Worm (Caenorhabditis elegans) whole organism, midembryonic: ENCODE results near the gene nhr-154.

Experiments used
- T22C8.4 ChIP-seq: fragments of 200-800 bp; sonication (Bioruptor generic); IDR thresholded peaks from 2 replicates; pipeline ENCODE4 v1.3.6; 2022; ENCODE audit warnings: missing genetic modification characterization, missing compliant biosample characterization
- ztf-23 ChIP-seq: fragments of 200-800 bp; sonication (Bioruptor generic); IDR thresholded peaks from 2 replicates; pipeline ENCODE4 v1.3.6; 2022; ENCODE audit warnings: missing genetic modification reagents, missing genetic modification characterization, missing compliant biosample characterization

DNA sequence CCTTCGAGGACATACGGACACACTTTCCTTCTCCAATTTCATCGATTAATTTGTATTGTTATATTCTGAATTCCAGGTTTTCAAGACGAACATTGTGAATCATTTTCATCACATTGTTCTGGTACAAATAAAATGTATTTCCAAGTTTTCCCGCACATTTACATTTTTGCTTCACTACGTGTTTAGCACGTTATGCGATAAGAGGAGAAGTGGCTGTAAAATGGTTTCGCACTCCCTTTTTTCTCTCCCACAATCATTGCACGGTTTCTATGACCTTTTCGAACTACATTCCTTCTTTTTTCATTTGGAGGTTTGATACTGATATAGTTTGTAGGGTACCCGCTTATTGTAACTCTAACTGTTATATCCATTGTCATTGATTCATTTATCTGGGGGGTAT lies 12.6 kb downstream of the nhr-154 start:
- TF ChIP-seq T22C8.4 (no peak), ztf-23 (no peak)
